Fruit fly (Drosophila melanogaster): ENCODE results near the gene LIMK1.

DNA sequence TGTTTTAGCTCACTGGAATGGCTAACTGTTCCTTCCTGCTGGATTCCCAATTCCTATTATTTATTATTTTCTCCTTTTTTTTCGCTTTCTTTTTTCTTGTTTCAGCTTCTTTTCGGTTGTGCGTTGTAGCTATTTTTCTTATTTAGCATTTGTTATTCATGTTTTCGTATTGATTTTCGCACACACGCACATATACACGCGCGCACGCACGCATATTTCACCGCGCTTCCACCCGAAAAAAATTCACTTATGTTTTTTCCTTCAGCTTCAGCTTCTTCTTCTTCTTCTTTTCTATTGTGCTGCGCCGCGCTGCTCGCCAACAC, 9.4 kb downstream of the LIMK1 start:
- TF ChIP-seq CG7045 (GFP tag; optimal IDR thresholded peaks at IDR 0.05) = no peak
- TF ChIP-seq Crg-1 (GFP tag; optimal IDR thresholded peaks at IDR 0.05) = no peak
- no peak for TF ChIP-seq CG7101 (tag; optimal IDR thresholded peaks at IDR 0.05)
- no peak for TF ChIP-seq CG33017 (tag; optimal IDR thresholded peaks at IDR 0.05)
